Worm (Caenorhabditis elegans) whole organism, young adult: ENCODE measurements around the gene gcy-34.

Experiments used
- B0035.1 ChIP-seq: sonication (generic microtip); optimal IDR thresholded peaks from 2 replicates; lab custom pipeline; 2016; ENCODE audit warnings: missing genetic modification characterization, mild to moderate bottlenecking, missing compliant biosample characterization, missing genotype, missing genetic modification reagents
- C17E4.6 ChIP-seq: fragments of 200-800 bp; sonication (Bioruptor generic); IDR thresholded peaks from 2 replicates; pipeline ENCODE4 v1.3.6; 2022; ENCODE audit warnings: missing genetic modification reagents, missing genetic modification characterization, missing compliant biosample characterization
- ama-1 ChIP-seq, 3 experiments: fragments of 150-350 bp in 1 of 3; sonication (generic microtip) in 2 of 3; optimal IDR thresholded peaks; 2 replicates each; lab custom pipeline; 2014 to 2018; ENCODE audit warnings: missing biosample characterization in 2 of 3, missing genetic modification characterization in 2 of 3, missing genetic modification reagents in 2 of 3
- atf-7 ChIP-seq: sonication (generic microtip); optimal IDR thresholded peaks from 2 replicates; lab custom pipeline; 2017; ENCODE audit warnings: mild to moderate bottlenecking, missing genetic modification characterization, missing compliant biosample characterization
- athp-1 ChIP-seq: sonication (generic microtip); optimal IDR thresholded peaks from 2 replicates; lab custom pipeline; 2017; ENCODE audit warnings: mild to moderate bottlenecking, missing genetic modification characterization, missing compliant biosample characterization
- hrde-1 ChIP-seq: sonication (generic microtip); optimal IDR thresholded peaks from 2 replicates; lab custom pipeline; 2016; ENCODE audit warnings: missing genetic modification characterization, mild to moderate bottlenecking, missing compliant biosample characterization, moderate library complexity, missing genotype, missing genetic modification reagents, borderline replicate concordance
- let-526 ChIP-seq: fragments of 200-800 bp; sonication (Bioruptor generic); IDR thresholded peaks from 2 replicates; pipeline ENCODE4 v1.3.6; 2022; ENCODE audit warnings: missing genetic modification reagents, missing genetic modification characterization, missing compliant biosample characterization
- lin-26 ChIP-seq: fragments of 200-800 bp; sonication (Bioruptor generic); IDR thresholded peaks from 2 replicates; pipeline ENCODE4 v1.3.6; 2022; ENCODE audit warnings: missing genetic modification reagents, missing genetic modification characterization, missing compliant biosample characterization
- lin-54 ChIP-seq: fragments of 200-800 bp; sonication (Bioruptor generic); optimal IDR thresholded peaks from 2 replicates; lab custom pipeline; 2018; ENCODE audit warnings: mild to moderate bottlenecking, missing genetic modification characterization, missing compliant biosample characterization
- pbrm-1 ChIP-seq: fragments of 200-800 bp; sonication (Bioruptor generic); IDR thresholded peaks from 2 replicates; pipeline ENCODE4 v1.3.6; 2022; ENCODE audit warnings: missing genetic modification reagents, missing genetic modification characterization, missing compliant biosample characterization
- repo-1 ChIP-seq: sonication (generic microtip); optimal IDR thresholded peaks from 2 replicates; lab custom pipeline; 2017; ENCODE audit warnings: mild to moderate bottlenecking, missing genetic modification characterization, missing compliant biosample characterization
- snpc-1.1 ChIP-seq: sonication (generic microtip); optimal IDR thresholded peaks from 2 replicates; lab custom pipeline; 2017; ENCODE audit warnings: missing genetic modification characterization, mild to moderate bottlenecking, missing compliant biosample characterization, antibody characterized with exemption, moderate library complexity, missing genotype, missing genetic modification reagents; ENCODE audit not compliant: insufficient read depth
- unc-62 ChIP-seq: fragments of 150-350 bp; optimal IDR thresholded peaks from 2 replicates; lab custom pipeline; 2014; ENCODE audit warnings: missing biosample characterization, missing genetic modification reagents, missing genetic modification characterization

ce11 chrV:13415462-13415861, 29.8 kb upstream of the gcy-34 start:
- no peak for TF ChIP-seq let-526 (GFP tag; lab: Robert Waterston, UW)
- no peak for TF ChIP-seq B0035.1 (tag; lab: Kevin White, UChicago)
- TF ChIP-seq lin-54 (GFP tag; lab: Kevin White, UChicago), result no peak
- no peak for TF ChIP-seq athp-1
- TF ChIP-seq unc-62 (GFP tag; lab: Kevin White, UChicago), result no peak
- no peak for TF ChIP-seq hrde-1 (tag; lab: Kevin White, UChicago)
- TF ChIP-seq snpc-1.1 (tag; lab: Kevin White, UChicago), result no peak
- no peak for TF ChIP-seq pbrm-1
- TF ChIP-seq atf-7 (tag; lab: Kevin White, UChicago), result no peak
- no peak for TF ChIP-seq lin-26 (GFP tag; lab: Robert Waterston, UW)
- TF ChIP-seq C17E4.6, result no peak
- TF ChIP-seq ama-1 (optimal IDR thresholded peaks at IDR 0.05; lab: Kevin White, UChicago), result no peak
- TF ChIP-seq ama-1 (GFP tag; optimal IDR thresholded peaks at IDR 0.05; lab: Kevin White, UChicago), result no peak
- no peak for TF ChIP-seq repo-1 (tag; lab: Kevin White, UChicago)
